1 fruit fly cellular context compared by ENCODE assay signal in the genomic region with DNA sequence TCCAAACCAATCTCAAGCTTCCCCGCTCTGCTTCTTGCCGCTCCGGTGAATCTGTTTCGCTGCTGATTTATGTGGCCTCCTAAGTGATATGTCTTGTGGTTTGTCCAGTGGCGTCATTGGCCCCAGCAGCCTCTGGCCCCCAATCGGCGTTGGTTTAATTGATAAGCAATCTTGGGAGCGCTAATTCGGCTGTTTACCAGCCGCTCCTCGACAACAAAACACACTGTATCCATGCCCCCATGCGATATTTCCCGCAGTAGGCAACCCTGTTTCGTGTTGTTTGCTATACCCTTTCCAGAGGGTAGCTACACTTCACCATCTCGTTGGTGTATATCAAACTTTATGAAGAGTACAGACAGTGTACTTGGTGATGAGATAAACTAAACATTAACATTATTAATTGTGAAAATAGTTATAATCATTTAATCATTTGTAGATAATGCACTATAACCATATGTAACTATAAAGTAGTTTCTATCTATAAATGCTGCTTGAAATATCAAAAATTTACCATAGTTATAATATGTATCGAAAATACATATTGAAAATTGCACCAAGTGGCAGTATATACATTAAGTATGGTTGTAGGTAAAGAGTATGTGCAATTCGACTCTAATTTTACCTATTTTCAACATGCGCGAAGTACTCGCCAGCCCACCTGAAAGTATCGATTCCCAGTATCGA.
TF ChIP-seq lines count a peak whose summit lies in the region.

A gene (minus strand): TSS at position 229 of the 684 bp plus-strand sequence.

TF ChIP-seq in whole organism, embryonic, 481 proteins besides CTCF, POLR2A, EP300 and RAD21 (continued from another document and continues in another):
- TF ChIP-seq CG9215 (GFP tag; IDR thresholded peaks at IDR 0.05; lab: Robert Waterston, UW) (peak; percentile 80), Atf-2 (GFP tag; optimal IDR thresholded peaks at IDR 0.05; lab: Kevin White, UChicago) (peak; percentile 61), B-H2 (GFP tag; optimal IDR thresholded peaks at IDR 0.05; lab: Kevin White, UChicago) (peak; percentile 64), wdn (GFP tag; IDR thresholded peaks at IDR 0.05; lab: Robert Waterston, UW) (peak; percentile 52; the same call in 1 of the 2 replicates), Kr (GFP tag; optimal IDR thresholded peaks at IDR 0.05; lab: Kevin White, UChicago) (no peak), fu2 (GFP tag; optimal IDR thresholded peaks at IDR 0.05; lab: Kevin White, UChicago) (peak; percentile 77), kay (GFP tag; optimal IDR thresholded peaks at IDR 0.05; lab: Kevin White, UChicago) (peak; percentile 54), CG13624 (GFP tag; optimal IDR thresholded peaks at IDR 0.05; lab: Kevin White, UChicago) (peak; percentile 64), CG11093 (GFP tag; IDR thresholded peaks at IDR 0.05; lab: Robert Waterston, UW) (peak; percentile 71), usp (GFP tag; optimal IDR thresholded peaks at IDR 0.05; lab: Kevin White, UChicago) (no peak), zf30C (GFP tag; optimal IDR thresholded peaks at IDR 0.05; lab: Kevin White, UChicago) (no peak), Nf-YA (GFP tag; IDR thresholded peaks at IDR 0.05; lab: Robert Waterston, UW) (0 out of 2 replicates have a peak, but pooled peaks have one; percentile 31), CG34376 (GFP tag; optimal IDR thresholded peaks at IDR 0.05; lab: Kevin White, UChicago) (peak; percentile 61), CG2116 (GFP tag; optimal IDR thresholded peaks at IDR 0.05; lab: Kevin White, UChicago) (peak; percentile 48), CG14050 (GFP tag; IDR thresholded peaks at IDR 0.05; lab: Robert Waterston, UW) (peak; percentile 60; the same call in 2 of the 3 replicates), Oli (tag; optimal IDR thresholded peaks at IDR 0.05; lab: Kevin White, UChicago) (peak; percentile 91), corto (GFP tag; optimal IDR thresholded peaks at IDR 0.05; lab: Kevin White, UChicago) (no peak), oc (tag; optimal IDR thresholded peaks at IDR 0.05; lab: Kevin White, UChicago) (peak; percentile 28), gro (GFP tag; optimal IDR thresholded peaks at IDR 0.05; lab: Kevin White, UChicago) (peak; percentile 52), CG5245 (GFP tag; optimal IDR thresholded peaks at IDR 0.05; lab: Kevin White, UChicago) (peak; percentile 77), Tbp (GFP tag; optimal IDR thresholded peaks at IDR 0.05; lab: Kevin White, UChicago) (no peak), jigr1 (GFP tag; IDR thresholded peaks at IDR 0.05; lab: Robert Waterston, UW) (no peak), fd102C (GFP tag; optimal IDR thresholded peaks at IDR 0.05; lab: Kevin White, UChicago) (no peak), mld (GFP tag; IDR thresholded peaks at IDR 0.05; lab: Robert Waterston, UW; ENCODE audit: partially characterized antibody) (no peak), CG10321 (GFP tag; IDR thresholded peaks at IDR 0.05; lab: Robert Waterston, UW) (no peak), sim (GFP tag; IDR thresholded peaks at IDR 0.05; lab: Robert Waterston, UW) (0 out of 2 replicates have a peak, but pooled peaks have one; percentile 25), gcm2 (GFP tag; optimal IDR thresholded peaks at IDR 0.05; lab: Kevin White, UChicago) (no peak), CG13894 (tag; optimal IDR thresholded peaks at IDR 0.05; lab: Kevin White, UChicago) (peak; percentile 46), Hey (tag; optimal IDR thresholded peaks at IDR 0.05; lab: Kevin White, UChicago) (peak; percentile 2), C15 (GFP tag; IDR thresholded peaks at IDR 0.05; lab: Robert Waterston, UW) (no peak), sug (tag; optimal IDR thresholded peaks at IDR 0.05; lab: Kevin White, UChicago) (peak; percentile 86), Camta (GFP tag; optimal IDR thresholded peaks at IDR 0.05; lab: Kevin White, UChicago) (peak; percentile 63), CG12942 (GFP tag; optimal IDR thresholded peaks at IDR 0.05; lab: Kevin White, UChicago) (peak; percentile 81), Antp (GFP tag; optimal IDR thresholded peaks at IDR 0.05; lab: Kevin White, UChicago) (peak; percentile 43), CG30403 (GFP tag; optimal IDR thresholded peaks at IDR 0.05; lab: Kevin White, UChicago) (peak; percentile 95), org-1 (GFP tag; optimal IDR thresholded peaks at IDR 0.05; lab: Kevin White, UChicago) (peak; percentile 80), Elba2 (GFP tag; optimal IDR thresholded peaks at IDR 0.05; lab: Kevin White, UChicago) (no peak), CG4820 (GFP tag; optimal IDR thresholded peaks at IDR 0.05; lab: Kevin White, UChicago) (peak; percentile 75), CG31441 (GFP tag; IDR thresholded peaks at IDR 0.05; lab: Robert Waterston, UW) (peak; percentile 94), CG6272 (GFP tag; IDR thresholded peaks at IDR 0.05; lab: Robert Waterston, UW) (0 out of 2 replicates have a peak, but pooled peaks have one; percentile 42), gcm (GFP tag; optimal IDR thresholded peaks at IDR 0.05; lab: Kevin White, UChicago) (peak; percentile 74), gsb (GFP tag; IDR thresholded peaks at IDR 0.05; lab: Robert Waterston, UW) (peak; percentile 59; the same call in 1 of the 2 replicates), Ptx1 (GFP tag; IDR thresholded peaks at IDR 0.05; lab: Robert Waterston, UW) (peak; percentile 80), CG4360 (GFP tag; IDR thresholded peaks at IDR 0.05; lab: Robert Waterston, UW) (no peak), CG15011 (GFP tag; optimal IDR thresholded peaks at IDR 0.05; lab: Kevin White, UChicago) (peak; percentile 83), CG10543 (GFP tag; optimal IDR thresholded peaks at IDR 0.05; lab: Kevin White, UChicago) (peak; percentile 89), Sry-β (GFP tag; optimal IDR thresholded peaks at IDR 0.05; lab: Kevin White, UChicago) (no peak), CG8944 (GFP tag; optimal IDR thresholded peaks at IDR 0.05; lab: Kevin White, UChicago) (peak; percentile 76), hbn (GFP tag; IDR thresholded peaks at IDR 0.05; lab: Robert Waterston, UW; ENCODE audit: partially characterized antibody) (peak; percentile 42; the same call in 1 of the 2 replicates), CG3281 (GFP tag; optimal IDR thresholded peaks at IDR 0.05; lab: Kevin White, UChicago) (peak; percentile 90), schlank (tag; optimal IDR thresholded peaks at IDR 0.05; lab: Kevin White, UChicago) (peak; percentile 61), hb (GFP tag; IDR thresholded peaks at IDR 0.05; lab: Robert Waterston, UW; ENCODE audit: partially characterized antibody) (no peak), CG4730 (GFP tag; IDR thresholded peaks at IDR 0.05; lab: Robert Waterston, UW) (peak; percentile 58), eve (GFP tag; optimal IDR thresholded peaks at IDR 0.05; lab: Kevin White, UChicago) (no peak), hkb (optimal IDR thresholded peaks at IDR 0.05; lab: Kevin White, UChicago) (no peak), hkb (GFP tag; IDR thresholded peaks at IDR 0.05; lab: Robert Waterston, UW) (peak; percentile 60), caup (GFP tag; optimal IDR thresholded peaks at IDR 0.05; lab: Kevin White, UChicago; ENCODE audit: severe bottlenecking) (peak; percentile 68), CG16813 (GFP tag; IDR thresholded peaks at IDR 0.05; lab: Robert Waterston, UW; ENCODE audit: partially characterized antibody) (peak; percentile 46; the same call in 2 of the 3 replicates), wek (GFP tag; optimal IDR thresholded peaks at IDR 0.05; lab: Kevin White, UChicago) (peak; percentile 46), Trl (optimal IDR thresholded peaks at IDR 0.05; lab: Kevin White, UChicago) (no peak), Trl (GFP tag; optimal IDR thresholded peaks at IDR 0.05; lab: Kevin White, UChicago) (peak; percentile 47), NFAT (GFP tag; IDR thresholded peaks at IDR 0.05; lab: Robert Waterston, UW) (peak; percentile 61; the same call in 1 of the 2 replicates), bsh (GFP tag; optimal IDR thresholded peaks at IDR 0.05; lab: Kevin White, UChicago) (peak; percentile 78 to 81), luna (GFP tag; optimal IDR thresholded peaks at IDR 0.05; lab: Kevin White, UChicago) (no peak), ato (GFP tag; IDR thresholded peaks at IDR 0.05; lab: Robert Waterston, UW; ENCODE audit: partially characterized antibody) (no peak), CG12219 (GFP tag; optimal IDR thresholded peaks at IDR 0.05; lab: Kevin White, UChicago) (peak; percentile 79), CG2678 (tag; optimal IDR thresholded peaks at IDR 0.05; lab: Kevin White, UChicago) (peak; percentile 94), pfk (GFP tag; optimal IDR thresholded peaks at IDR 0.05; lab: Kevin White, UChicago) (no peak), Deaf1 (tag; optimal IDR thresholded peaks at IDR 0.05; lab: Kevin White, UChicago) (peak; percentile 68), CG5180 (GFP tag; optimal IDR thresholded peaks at IDR 0.05; lab: Kevin White, UChicago) (peak; percentile 77), zfh1 (GFP tag; IDR thresholded peaks at IDR 0.05; lab: Robert Waterston, UW) (peak; percentile 76; the same call in 2 of the 3 replicates), CG17912 (GFP tag; optimal IDR thresholded peaks at IDR 0.05; lab: Kevin White, UChicago) (peak; percentile 72), Poxn (GFP tag; IDR thresholded peaks at IDR 0.05; lab: Robert Waterston, UW) (no peak), CG18599 (GFP tag; optimal IDR thresholded peaks at IDR 0.05; lab: Kevin White, UChicago) (peak; percentile 86), CG18764 (GFP tag; optimal IDR thresholded peaks at IDR 0.05; lab: Kevin White, UChicago) (peak; percentile 72), CG13287 (GFP tag; IDR thresholded peaks at IDR 0.05; lab: Robert Waterston, UW; ENCODE audit: partially characterized antibody) (peak; percentile 54), bbx (GFP tag; IDR thresholded peaks at IDR 0.05; lab: Robert Waterston, UW; ENCODE audit: partially characterized antibody) (peak; percentile 36; the same call in 1 of the 2 replicates), Scr (GFP tag; IDR thresholded peaks at IDR 0.05; lab: Robert Waterston, UW; ENCODE audit: partially characterized antibody) (peak; percentile 38), MTF-1 (GFP tag; optimal IDR thresholded peaks at IDR 0.05; lab: Kevin White, UChicago; ENCODE audit: borderline replicate concordance) (peak; percentile 6), stc (GFP tag; IDR thresholded peaks at IDR 0.05; lab: Robert Waterston, UW) (peak; percentile 52), CG34224 (GFP tag; IDR thresholded peaks at IDR 0.05; lab: Robert Waterston, UW; ENCODE audit: partially characterized antibody) (peak; percentile 32; the same call in 2 of the 3 replicates), onecut (GFP tag; IDR thresholded peaks at IDR 0.05; lab: Robert Waterston, UW) (peak; percentile 60), z (GFP tag; IDR thresholded peaks at IDR 0.05; lab: Robert Waterston, UW) (no peak), Mrtf (GFP tag; IDR thresholded peaks at IDR 0.05; lab: Robert Waterston, UW) (peak; percentile 51; the same call in 1 of the 3 replicates), sd (tag; optimal IDR thresholded peaks at IDR 0.05; lab: Kevin White, UChicago) (peak; percentile 58), cg (GFP tag; optimal IDR thresholded peaks at IDR 0.05; lab: Kevin White, UChicago) (no peak), CG2712 (tag; optimal IDR thresholded peaks at IDR 0.05; lab: Kevin White, UChicago) (peak; percentile 87), Bgb (GFP tag; IDR thresholded peaks at IDR 0.05; lab: Robert Waterston, UW; ENCODE audit: partially characterized antibody) (peak; percentile 64), fd64A (GFP tag; optimal IDR thresholded peaks at IDR 0.05; lab: Kevin White, UChicago) (peak; percentile 40), dimm (GFP tag; IDR thresholded peaks at IDR 0.05; lab: Robert Waterston, UW) (0 out of 2 replicates have a peak, but pooled peaks have one; percentile 29), Bteb2 (GFP tag; optimal IDR thresholded peaks at IDR 0.05; lab: Kevin White, UChicago) (peak; percentile 76), CG18619 (GFP tag; optimal IDR thresholded peaks at IDR 0.05; lab: Kevin White, UChicago) (peak; percentile 91), Hand (GFP tag; optimal IDR thresholded peaks at IDR 0.05; lab: Kevin White, UChicago) (peak; percentile 83), Nf-YB (GFP tag; optimal IDR thresholded peaks at IDR 0.05; lab: Kevin White, UChicago) (peak; percentile 72), peb (GFP tag; IDR thresholded peaks at IDR 0.05; lab: Robert Waterston, UW) (no peak), CG8924 (tag; optimal IDR thresholded peaks at IDR 0.05; lab: Kevin White, UChicago) (peak; percentile 91), Hsf (GFP tag; optimal IDR thresholded peaks at IDR 0.05; lab: Kevin White, UChicago) (peak; percentile 84), Lpt (GFP tag; optimal IDR thresholded peaks at IDR 0.05; lab: Kevin White, UChicago) (no peak), BEAF-32 (GFP tag; optimal IDR thresholded peaks at IDR 0.05; lab: Kevin White, UChicago) (peak; percentile 74), Sry-δ (GFP tag; optimal IDR thresholded peaks at IDR 0.05; lab: Kevin White, UChicago) (peak; percentile 37), ERR (GFP tag; optimal IDR thresholded peaks at IDR 0.05; lab: Kevin White, UChicago) (peak; percentile 56), CG3995 (GFP tag; optimal IDR thresholded peaks at IDR 0.05; lab: Kevin White, UChicago) (peak; percentile 50), CG17186 (GFP tag; optimal IDR thresholded peaks at IDR 0.05; lab: Kevin White, UChicago) (peak; percentile 22), dmrt99B (tag; optimal IDR thresholded peaks at IDR 0.05; lab: Kevin White, UChicago) (peak; percentile 89), zen (tag; optimal IDR thresholded peaks at IDR 0.05; lab: Kevin White, UChicago) (peak; percentile 61), CG8359 (GFP tag; optimal IDR thresholded peaks at IDR 0.05; lab: Kevin White, UChicago; ENCODE audit: borderline replicate concordance) (peak; percentile 47), gfzf (GFP tag; optimal IDR thresholded peaks at IDR 0.05; lab: Kevin White, UChicago) (no peak), CG17612 (GFP tag; IDR thresholded peaks at IDR 0.05; lab: Robert Waterston, UW) (0 out of 2 replicates have a peak, but pooled peaks have one; percentile 51), crp (GFP tag; optimal IDR thresholded peaks at IDR 0.05; lab: Kevin White, UChicago) (peak in 1 of 2 experiments; percentile 34), trh (GFP tag; optimal IDR thresholded peaks at IDR 0.05; lab: Kevin White, UChicago) (peak; percentile 46), unc-4 (GFP tag; IDR thresholded peaks at IDR 0.05; lab: Robert Waterston, UW; ENCODE audit: partially characterized antibody) (peak; percentile 31; the same call in 1 of the 2 replicates), CG34422 (GFP tag; IDR thresholded peaks at IDR 0.05; lab: Robert Waterston, UW) (peak; percentile 96), D (optimal IDR thresholded peaks at IDR 0.05; lab: Kevin White, UChicago) (no peak), D (GFP tag; optimal IDR thresholded peaks at IDR 0.05; lab: Kevin White, UChicago) (peak; percentile 83), CG7963 (GFP tag; IDR thresholded peaks at IDR 0.05; lab: Robert Waterston, UW; ENCODE audit: partially characterized antibody) (no peak; the same call in 2 of the 3 replicates), vnd (GFP tag; IDR thresholded peaks at IDR 0.05; lab: Robert Waterston, UW; ENCODE audit: partially characterized antibody) (peak; percentile 44; the same call in 1 of the 3 replicates)
